Worm (Caenorhabditis elegans) whole organism, L4 larva: Measurements from ENCODE around the gene F09F7.5.

Experiments
- aha-1 ChIP-seq: fragments of 150-350 bp; peaks from one replicate; lab custom pipeline; 2014; ENCODE audit warnings: missing biosample characterization, missing genetic modification characterization
- ceh-44 ChIP-seq: fragments of 200-800 bp; sonication (Bioruptor generic); IDR thresholded peaks from 2 replicates; pipeline ENCODE4 v1.3.6; 2022; ENCODE audit warnings: missing genetic modification reagents, missing genetic modification characterization, missing compliant biosample characterization
- dve-1 ChIP-seq: sonication (generic microtip); optimal IDR thresholded peaks from 2 replicates; lab custom pipeline; 2017; ENCODE audit warnings: antibody characterized with exemption, mild to moderate bottlenecking, missing genetic modification characterization, missing compliant biosample characterization; ENCODE audit not compliant: insufficient read depth
- fkh-10 ChIP-seq: fragments of 150-350 bp; optimal IDR thresholded peaks from 2 replicates; lab custom pipeline; 2014; ENCODE audit warnings: missing biosample characterization, missing genetic modification reagents, missing genetic modification characterization
- mep-1 ChIP-seq: fragments of 150-350 bp; sonication (generic microtip); optimal IDR thresholded peaks from 3 replicates; lab custom pipeline; 2014; ENCODE audit warnings: missing biosample characterization, missing genetic modification characterization

F09F7.5 gene

ce11 chrIII:5595445-5595844, 48.7 kb downstream of the F09F7.5 start, which contains the start of gene ced-6:
Gene ced-6, plus strand, starts transcription at chrIII:5595771.
- peak; percentile 81 for TF ChIP-seq aha-1 (tag; lab: Kevin White, UChicago)
- TF ChIP-seq dve-1 (tag; lab: Kevin White, UChicago), result peak; percentile 9
- no peak for TF ChIP-seq ceh-44
- TF ChIP-seq, all 104 proteins: peak for 2

- TF ChIP-seq fkh-10 (GFP tag; lab: Kevin White, UChicago) (no peak), mep-1 (peak; percentile 12)
Measured at ce11 chrIII:5599958-5600357, 53.2 kb downstream of the F09F7.5 start, which contains the start of gene wdr-37. Gene wdr-37, minus strand, starts transcription at chrIII:5600058.
